Worm (Caenorhabditis elegans): ENCODE data around the gene ceh-88.

The ceh-88 gene

DNA sequence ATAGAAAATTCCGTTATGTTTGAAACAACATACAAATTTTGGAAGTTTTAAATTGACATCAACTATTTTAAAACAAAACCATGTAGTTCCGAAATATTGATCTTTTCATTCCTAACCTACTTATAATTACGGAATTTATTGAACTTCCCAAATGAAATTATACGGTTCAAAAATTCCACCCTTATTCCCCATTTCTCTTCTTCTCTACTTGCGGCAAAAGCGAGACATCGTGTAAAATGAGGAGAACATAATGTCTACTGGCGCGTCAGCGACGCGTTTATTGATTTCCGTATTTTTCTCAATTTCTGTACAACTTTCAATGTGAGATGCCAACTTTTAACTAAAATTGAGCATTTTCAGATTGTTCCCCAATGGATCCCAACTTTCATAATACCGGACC, at the start of gene ceh-88:
Gene ceh-88, plus strand, starts transcription at position 355 of the 400 bp plus-strand sequence.
- TF ChIP-seq him-1 (tag; optimal IDR thresholded peaks at IDR 0.05) (no peak), dao-5 (tag; optimal IDR thresholded peaks at IDR 0.05) (no peak), W03F9.2 (tag; optimal IDR thresholded peaks at IDR 0.05) (no peak)

- TF ChIP-seq him-1 (tag; optimal IDR thresholded peaks at IDR 0.05): no peak
- TF ChIP-seq W03F9.2 (tag; optimal IDR thresholded peaks at IDR 0.05): no peak
- TF ChIP-seq dao-5 (tag; optimal IDR thresholded peaks at IDR 0.05): no peak
Measured at ce11 chrIV:17279592-17280440, 49.2 kb upstream of the ceh-88 start.

DNA sequence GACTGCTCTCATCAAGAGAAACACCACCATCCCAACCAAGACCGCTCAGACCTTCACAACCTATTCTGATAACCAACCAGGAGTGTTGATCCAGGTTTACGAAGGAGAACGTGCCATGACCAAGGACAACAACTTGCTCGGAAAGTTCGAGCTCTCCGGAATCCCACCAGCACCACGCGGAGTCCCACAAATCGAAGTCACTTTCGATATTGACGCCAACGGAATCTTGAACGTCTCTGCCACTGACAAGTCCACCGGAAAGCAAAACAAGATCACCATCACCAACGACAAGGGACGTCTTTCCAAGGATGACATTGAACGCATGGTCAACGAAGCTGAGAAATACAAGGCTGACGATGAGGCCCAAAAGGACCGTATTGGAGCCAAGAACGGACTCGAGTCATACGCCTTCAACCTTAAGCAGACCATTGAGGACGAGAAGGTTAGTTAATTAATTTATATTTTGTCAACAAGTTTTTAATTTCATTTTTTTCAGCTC, 48.5 kb upstream of the ceh-88 start:
- TF ChIP-seq him-1 (tag; optimal IDR thresholded peaks at IDR 0.05) (no peak), W03F9.2 (tag; optimal IDR thresholded peaks at IDR 0.05) (no peak), dao-5 (tag; optimal IDR thresholded peaks at IDR 0.05) (no peak)

- peak; percentile 58 for TF ChIP-seq him-1 (tag; optimal IDR thresholded peaks at IDR 0.05)
- peak; percentile 91 for TF ChIP-seq W03F9.2 (tag; optimal IDR thresholded peaks at IDR 0.05)
- TF ChIP-seq dao-5 (tag; optimal IDR thresholded peaks at IDR 0.05): no peak
Measured at ce11 chrIV:17281060-17282021, 47.6 kb upstream of the ceh-88 start.

- TF ChIP-seq him-1 (tag; optimal IDR thresholded peaks at IDR 0.05) (no peak), dao-5 (tag; optimal IDR thresholded peaks at IDR 0.05) (no peak), W03F9.2 (tag; optimal IDR thresholded peaks at IDR 0.05) (no peak)
Measured at ce11 chrIV:17284099-17284498, 44.9 kb upstream of the ceh-88 start, which contains the start of gene nra-1. Gene nra-1, minus strand, starts transcription at chrIV:17284199.

- TF ChIP-seq dao-5 (tag; optimal IDR thresholded peaks at IDR 0.05): no peak
- no peak for TF ChIP-seq W03F9.2 (tag; optimal IDR thresholded peaks at IDR 0.05)
- TF ChIP-seq him-1 (tag; optimal IDR thresholded peaks at IDR 0.05): no peak
Measured at ce11 chrIV:17285263-17285662, 43.7 kb upstream of the ceh-88 start.

DNA sequence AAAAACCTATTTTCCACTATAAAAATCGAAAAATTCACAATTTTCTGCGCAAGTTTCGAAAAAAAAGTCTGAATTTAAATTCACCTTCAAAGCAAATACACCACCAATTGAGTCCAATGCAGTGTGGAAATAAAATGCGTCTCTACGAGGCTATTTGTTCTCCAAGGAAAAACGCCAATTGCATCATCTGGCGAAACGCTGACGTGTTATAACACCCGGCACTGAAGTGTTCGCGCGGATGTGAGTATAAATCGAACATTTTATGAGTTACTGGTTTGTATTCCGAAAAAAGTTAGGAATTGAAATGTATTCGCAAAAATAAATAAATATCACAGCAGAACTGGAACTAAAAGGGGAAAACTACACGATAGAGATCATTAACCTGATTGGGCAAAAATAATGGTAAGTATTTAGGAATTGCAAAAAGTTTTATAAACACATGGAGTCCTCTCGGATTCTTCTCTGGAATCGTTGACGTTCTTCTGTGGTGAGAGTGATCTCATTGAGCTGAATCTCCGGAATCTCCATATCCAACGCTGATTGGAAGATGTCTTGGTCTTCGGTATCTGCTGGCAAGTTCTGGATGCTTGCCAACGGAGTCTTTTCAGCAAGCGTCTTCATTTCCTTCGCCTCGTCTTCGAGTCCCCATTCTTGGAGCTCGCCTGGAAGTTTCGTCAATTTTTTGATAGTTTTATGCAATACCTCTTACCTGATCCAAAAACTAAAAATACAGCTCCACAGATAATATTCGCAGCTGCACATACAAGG, 40.9 kb upstream of the ceh-88 start, which contains the start of gene zipt-7.1:
Gene zipt-7.1, minus strand, starts transcription at position 232 of the 768 bp plus-strand sequence.
- TF ChIP-seq W03F9.2 (tag; optimal IDR thresholded peaks at IDR 0.05) (no peak), him-1 (tag; optimal IDR thresholded peaks at IDR 0.05) (no peak)

DNA sequence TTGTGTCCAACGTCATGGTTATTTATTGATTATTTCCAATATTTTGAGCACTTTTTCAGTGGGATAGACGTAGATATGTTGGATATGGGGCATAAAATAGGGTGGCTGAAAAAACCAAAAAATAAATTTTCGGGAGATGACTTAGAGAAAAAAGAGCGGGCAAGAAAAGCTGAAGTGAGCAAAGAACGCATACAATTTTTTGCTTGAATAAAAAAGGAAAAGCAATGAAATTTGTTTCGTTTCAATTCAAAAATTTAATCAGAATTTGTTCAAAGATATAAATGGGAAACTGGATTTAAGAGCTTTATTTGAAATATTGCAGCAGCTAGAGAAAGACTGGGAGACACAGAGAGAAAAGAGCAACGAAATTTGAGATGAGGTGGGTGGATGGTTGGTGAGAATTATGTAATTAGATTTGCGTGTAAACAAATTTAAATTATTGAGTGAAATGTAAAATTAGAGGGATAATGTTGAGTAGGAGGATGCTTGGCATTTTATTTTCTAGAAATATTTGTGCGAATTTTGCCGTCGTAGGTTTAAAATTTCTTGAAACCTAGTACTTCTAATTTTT, 37.3 kb upstream of the ceh-88 start, which contains the start of the genes T28F3.11 and slc-17.4:
Gene T28F3.11, minus strand, starts transcription at position 51 of the 571 bp plus-strand sequence.
Gene slc-17.4, minus strand, starts transcription at position 105 of the 571 bp plus-strand sequence.
- TF ChIP-seq him-1 (tag; optimal IDR thresholded peaks at IDR 0.05) (no peak), W03F9.2 (tag; optimal IDR thresholded peaks at IDR 0.05) (no peak), dao-5 (tag; optimal IDR thresholded peaks at IDR 0.05) (no peak)

DNA sequence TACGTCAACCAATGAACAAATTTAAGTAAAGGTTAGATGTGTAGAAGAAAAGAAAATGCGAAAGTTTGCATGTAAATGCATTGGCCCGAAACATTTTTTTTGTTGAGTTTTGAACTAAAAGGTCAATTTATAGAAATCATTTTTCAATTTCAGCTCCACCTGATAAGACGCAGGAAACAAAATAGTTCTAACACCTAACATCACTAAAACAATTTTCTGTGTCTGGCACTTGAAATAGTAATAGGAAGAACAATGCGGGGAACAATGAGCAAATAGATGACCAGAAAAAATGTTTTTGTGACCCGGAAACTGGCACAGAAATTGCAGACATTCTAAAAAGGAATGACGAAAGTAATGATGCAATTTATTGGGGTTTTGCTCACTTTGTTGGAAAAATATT, 36.6 kb upstream of the ceh-88 start:
- TF ChIP-seq dao-5 (tag; optimal IDR thresholded peaks at IDR 0.05) (no peak), W03F9.2 (tag; optimal IDR thresholded peaks at IDR 0.05) (no peak), him-1 (tag; optimal IDR thresholded peaks at IDR 0.05) (no peak)

ce11 chrIV:17293068-17293467, 35.9 kb upstream of the ceh-88 start:
- TF ChIP-seq W03F9.2 (tag; optimal IDR thresholded peaks at IDR 0.05) (no peak), dao-5 (tag; optimal IDR thresholded peaks at IDR 0.05) (no peak), him-1 (tag; optimal IDR thresholded peaks at IDR 0.05) (no peak)

ce11 chrIV:17293679-17294078, 35.3 kb upstream of the ceh-88 start:
- no peak for TF ChIP-seq him-1 (tag; optimal IDR thresholded peaks at IDR 0.05)
- no peak for TF ChIP-seq dao-5 (tag; optimal IDR thresholded peaks at IDR 0.05)

DNA sequence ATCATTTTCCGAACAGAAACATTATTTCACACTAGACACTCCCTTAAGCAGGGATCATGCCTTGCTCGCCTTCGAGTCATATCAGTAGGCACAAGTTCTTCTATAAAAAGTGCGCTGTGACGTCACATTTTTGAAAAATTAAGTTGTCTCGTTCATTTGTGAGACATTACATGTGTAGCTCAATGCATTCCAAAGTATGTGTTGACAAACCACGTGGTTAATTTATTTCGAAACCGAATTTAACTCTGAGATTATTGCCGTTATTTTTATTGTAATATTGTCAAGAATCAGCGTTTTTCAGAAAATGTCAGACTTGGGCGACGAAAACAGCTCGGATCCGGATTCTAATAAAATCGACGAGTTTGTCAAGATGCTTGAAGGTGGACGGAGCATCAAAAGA, 34.5 kb upstream of the ceh-88 start, which contains the start of gene T28F3.5:
Gene T28F3.5, plus strand, starts transcription at position 301 of the 400 bp plus-strand sequence.
- TF ChIP-seq W03F9.2 (tag; optimal IDR thresholded peaks at IDR 0.05) (no peak), him-1 (tag; optimal IDR thresholded peaks at IDR 0.05) (no peak), dao-5 (tag; optimal IDR thresholded peaks at IDR 0.05) (no peak)

All from whole organism, L4/young adult.